Fruit fly (Drosophila melanogaster): ENCODE measurements around the gene Oseg2.

DNA sequence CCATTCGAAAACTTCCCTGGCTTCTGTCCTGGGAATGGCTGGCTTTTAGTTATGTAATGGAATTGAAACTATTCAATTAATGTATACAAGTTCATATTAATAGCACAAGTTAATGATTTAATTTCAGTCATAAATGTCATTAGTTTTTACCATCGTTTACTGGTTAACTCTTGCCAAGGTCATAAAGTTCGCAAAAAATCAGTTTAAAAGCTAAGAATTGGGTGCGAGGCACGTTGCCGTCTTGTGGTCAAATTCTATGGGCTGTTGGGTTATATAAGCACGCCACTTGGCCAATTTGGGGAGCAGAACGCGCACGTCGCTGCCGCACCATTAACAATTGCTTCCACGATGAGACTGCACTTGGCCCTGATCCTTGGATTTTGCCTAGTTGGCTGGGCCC, 46.8 kb downstream of the Oseg2 start, which contains the start of gene yellow-g2:
- no peak for TF ChIP-seq Pif1A (GFP tag; optimal IDR thresholded peaks at IDR 0.05)
- no peak for TF ChIP-seq CG4496 (GFP tag; IDR thresholded peaks at IDR 0.05)
- no peak for TF ChIP-seq CG17806 (tag; optimal IDR thresholded peaks at IDR 0.05)
- TF ChIP-seq CG15710 (tag; optimal IDR thresholded peaks at IDR 0.05) = no peak
- no peak for TF ChIP-seq Snoo (tag; optimal IDR thresholded peaks at IDR 0.05)
- no peak for TF ChIP-seq CG8159 (tag; optimal IDR thresholded peaks at IDR 0.05)
- no peak for TF ChIP-seq CG13204 (GFP tag; optimal IDR thresholded peaks at IDR 0.05)
- no peak for TF ChIP-seq Pif1B (GFP tag; optimal IDR thresholded peaks at IDR 0.05)
- no peak for TF ChIP-seq CG9948 (tag; optimal IDR thresholded peaks at IDR 0.05)
- TF ChIP-seq gl (tag; optimal IDR thresholded peaks at IDR 0.05) = no peak
- no peak for TF ChIP-seq CG12605 (GFP tag; IDR thresholded peaks at IDR 0.05)
- TF ChIP-seq CG14655 (GFP tag; optimal IDR thresholded peaks at IDR 0.05) = no peak
- TF ChIP-seq rn (GFP tag; IDR thresholded peaks at IDR 0.05) = no peak
